Fruit fly (Drosophila melanogaster) whole organism, embryonic: ENCODE data around the gene PGRP-LE.
"Not testable (repeated sequence)": the region's sequence is repeated elsewhere in the genome, so short reads cannot be mapped to it uniquely, and the experiment has no call there.

Experiments
- BEAF-32 ChIP-seq: fragments of 200-800 bp; sonication (Bioruptor generic); optimal IDR thresholded peaks from 3 replicates; lab custom pipeline; 2017; ENCODE audit warnings: missing biosample characterization, missing genetic modification characterization, mild to moderate bottlenecking, moderate library complexity, missing genetic modification reagents
- Bgb ChIP-seq: fragments of 200-800 bp; sonication (Bioruptor generic); IDR thresholded peaks from 2 replicates; pipeline ENCODE4 v1.3.6; 2022; ENCODE audit warnings: missing biosample characterization, missing genetic modification characterization; ENCODE audit not compliant: partially characterized antibody
- CG1024 ChIP-seq: fragments of 200-800 bp; sonication (Bioruptor generic); IDR thresholded peaks from 2 replicates; pipeline ENCODE4 v1.3.6; 2022; ENCODE audit warnings: missing biosample characterization, missing genetic modification characterization
- CG11456 ChIP-seq: fragments of 200-800 bp; sonication (Bioruptor generic); IDR thresholded peaks from 3 replicates; pipeline ENCODE4 v1.3.6; 2022; ENCODE audit warnings: missing biosample characterization, missing genetic modification characterization
- CG13287 ChIP-seq: fragments of 200-800 bp; sonication (Bioruptor generic); IDR thresholded peaks from 2 replicates; pipeline ENCODE4 v1.3.6; 2022; ENCODE audit warnings: missing biosample characterization, missing genetic modification characterization; ENCODE audit not compliant: partially characterized antibody
- CG14860 ChIP-seq: fragments of 200-800 bp; sonication (Bioruptor generic); IDR thresholded peaks from 3 replicates; pipeline ENCODE4 v1.3.6; 2022; ENCODE audit warnings: missing biosample characterization, missing genetic modification characterization; ENCODE audit not compliant: partially characterized antibody
- CG2116 ChIP-seq: fragments of 200-800 bp; sonication (Bioruptor generic); optimal IDR thresholded peaks from 3 replicates; lab custom pipeline; 2018; ENCODE audit warnings: missing biosample characterization, mild to moderate bottlenecking, missing genetic modification characterization
- CG2129 ChIP-seq: fragments of 200-800 bp; sonication (Bioruptor generic); IDR thresholded peaks from 2 replicates; pipeline ENCODE4 v1.3.6; 2022; ENCODE audit warnings: missing biosample characterization, missing genetic modification characterization; ENCODE audit not compliant: partially characterized antibody
- CG30020 ChIP-seq: fragments of 200-800 bp; optimal IDR thresholded peaks from 2 replicates; lab custom pipeline; 2019; ENCODE audit warnings: missing biosample characterization, mild to moderate bottlenecking, missing genetic modification characterization, moderate library complexity
- CG32532 ChIP-seq: fragments of 200-800 bp; sonication (Bioruptor generic); IDR thresholded peaks from 2 replicates; pipeline ENCODE4 v1.3.6; 2022; ENCODE audit warnings: missing biosample characterization, missing genetic modification characterization
- CG34224 ChIP-seq: fragments of 200-800 bp; sonication (Bioruptor generic); IDR thresholded peaks from 3 replicates; pipeline ENCODE4 v1.3.6; 2022; ENCODE audit warnings: missing biosample characterization, missing genetic modification characterization; ENCODE audit not compliant: partially characterized antibody
- CG42726 ChIP-seq: fragments of 200-800 bp; sonication (Bioruptor generic); IDR thresholded peaks from 2 replicates; pipeline ENCODE4 v1.3.6; 2022; ENCODE audit warnings: missing biosample characterization, missing genetic modification characterization; ENCODE audit not compliant: partially characterized antibody
- CG6791 ChIP-seq: fragments of 200-800 bp; sonication (Bioruptor generic); IDR thresholded peaks from 3 replicates; pipeline ENCODE4 v1.3.6; 2022; ENCODE audit warnings: missing biosample characterization, missing genetic modification characterization; ENCODE audit not compliant: partially characterized antibody
- CG7357 ChIP-seq: fragments of 200-800 bp; sonication (Bioruptor generic); IDR thresholded peaks from 3 replicates; pipeline ENCODE4 v1.3.6; 2022; ENCODE audit warnings: missing biosample characterization, missing genetic modification characterization
- CG9932 ChIP-seq: fragments of 200-800 bp; sonication (Bioruptor generic); IDR thresholded peaks from 2 replicates; pipeline ENCODE4 v1.3.6; 2022; ENCODE audit warnings: missing biosample characterization, missing genetic modification characterization
- Dll ChIP-seq: fragments of 200-800 bp; sonication (Bioruptor generic); IDR thresholded peaks from 4 replicates; pipeline ENCODE4 v1.3.6; 2022; ENCODE audit warnings: missing biosample characterization, missing genetic modification characterization; ENCODE audit not compliant: partially characterized antibody
- Dref ChIP-seq: fragments of 200-800 bp; sonication (Bioruptor generic); IDR thresholded peaks from 2 replicates; pipeline ENCODE4 v1.3.6; 2022; ENCODE audit warnings: missing biosample characterization, missing genetic modification characterization
- Gug ChIP-seq: fragments of 200-800 bp; sonication (Bioruptor generic); IDR thresholded peaks from 4 replicates; pipeline ENCODE4 v1.3.6; 2022; ENCODE audit warnings: missing biosample characterization, missing genetic modification characterization
- Hr78 ChIP-seq, 2 experiments: fragments of 200-800 bp in 1 of 2; fragments of >200 bp in 1 of 2; sonication (Bioruptor generic) in 1 of 2; optimal IDR thresholded peaks; 2 replicates each; lab custom pipeline; 2017 to 2019; ENCODE audit warnings: missing biosample characterization in 2 of 2, missing genetic modification characterization in 2 of 2, mild to moderate bottlenecking in 1 of 2, moderate library complexity in 1 of 2
- MESR4 ChIP-seq: fragments of 200-800 bp; sonication (Bioruptor generic); optimal IDR thresholded peaks from 2 replicates; lab custom pipeline; 2018; ENCODE audit warnings: missing biosample characterization, mild to moderate bottlenecking, missing genetic modification characterization, moderate library complexity
- Med ChIP-seq: fragments of 200-800 bp; sonication (Bioruptor generic); peaks from one replicate; lab custom pipeline; 2016; ENCODE audit warnings: missing biosample characterization, missing genetic modification characterization, mild to moderate bottlenecking, inconsistent platforms, moderate library complexity
- Ptx1 ChIP-seq: fragments of 200-800 bp; sonication (Bioruptor generic); IDR thresholded peaks from 2 replicates; pipeline ENCODE4 v1.3.6; 2022; ENCODE audit warnings: missing biosample characterization, missing genetic modification characterization
- Rfx ChIP-seq: fragments of 200-800 bp; sonication (Bioruptor generic); IDR thresholded peaks from 2 replicates; pipeline ENCODE4 v1.3.6; 2022; ENCODE audit warnings: missing biosample characterization, missing genetic modification characterization
- Sin3A ChIP-seq: fragments of >200 bp; optimal IDR thresholded peaks from 2 replicates; lab custom pipeline; 2018
- bbx ChIP-seq: fragments of 200-800 bp; sonication (Bioruptor generic); IDR thresholded peaks from 2 replicates; pipeline ENCODE4 v1.3.6; 2022; ENCODE audit warnings: missing biosample characterization, missing genetic modification characterization; ENCODE audit not compliant: partially characterized antibody
- chinmo ChIP-seq: fragments of 200-800 bp; sonication (Bioruptor generic); IDR thresholded peaks from 4 replicates; pipeline ENCODE4 v1.3.6; 2022; ENCODE audit warnings: missing biosample characterization, missing genetic modification characterization; ENCODE audit not compliant: partially characterized antibody
- crp ChIP-seq, 2 experiments: fragments of 200-800 bp; sonication (Bioruptor generic); optimal IDR thresholded peaks; 2 replicates in 1 of 2; 3 replicates in 1 of 2; lab custom pipeline; 2017; ENCODE audit warnings: missing biosample characterization in 2 of 2, missing genetic modification characterization in 2 of 2, mild to moderate bottlenecking in 1 of 2, moderate library complexity in 1 of 2
- gfzf ChIP-seq: fragments of 200-800 bp; sonication (Bioruptor generic); optimal IDR thresholded peaks from 2 replicates; lab custom pipeline; 2016; ENCODE audit warnings: missing biosample characterization, mild to moderate bottlenecking, missing genetic modification characterization, moderate library complexity
- hb ChIP-seq: fragments of 200-800 bp; sonication (Bioruptor generic); IDR thresholded peaks from 3 replicates; pipeline ENCODE4 v1.3.6; 2022; ENCODE audit warnings: missing biosample characterization, missing genetic modification characterization; ENCODE audit not compliant: partially characterized antibody
- klu ChIP-seq: fragments of 200-800 bp; sonication (Bioruptor generic); IDR thresholded peaks from 2 replicates; pipeline ENCODE4 v1.3.6; 2022; ENCODE audit warnings: missing biosample characterization, missing genetic modification characterization
- knrl ChIP-seq: fragments of 200-800 bp; sonication (Bioruptor generic); IDR thresholded peaks from 3 replicates; pipeline ENCODE4 v1.3.6; 2022; ENCODE audit warnings: missing biosample characterization, missing genetic modification characterization; ENCODE audit not compliant: partially characterized antibody
- lola ChIP-seq, 3 experiments: fragments of >200 bp in 2 of 3; fragments of 200-800 bp in 1 of 3; sonication (Bioruptor generic) in 1 of 3; optimal IDR thresholded peaks; 2 replicates each; lab custom pipeline; 2017 to 2019; ENCODE audit warnings: missing biosample characterization in 3 of 3, missing genetic modification characterization in 3 of 3, mild to moderate bottlenecking in 1 of 3, moderate library complexity in 1 of 3
- mld ChIP-seq: fragments of 200-800 bp; sonication (Bioruptor generic); IDR thresholded peaks from 3 replicates; pipeline ENCODE4 v1.3.6; 2022; ENCODE audit warnings: missing biosample characterization, missing genetic modification characterization; ENCODE audit not compliant: partially characterized antibody
- nerfin-2 ChIP-seq: fragments of 200-800 bp; sonication (Bioruptor generic); IDR thresholded peaks from 2 replicates; pipeline ENCODE4 v1.3.6; 2022; ENCODE audit warnings: missing biosample characterization, missing genetic modification characterization; ENCODE audit not compliant: partially characterized antibody
- prd ChIP-seq, 3 experiments: fragments of >200 bp in 2 of 3; fragments of 200-800 bp in 1 of 3; sonication (Bioruptor generic) in 1 of 3; optimal IDR thresholded peaks in 2 of 3; IDR thresholded peaks in 1 of 3; 2 replicates in 2 of 3; 3 replicates in 1 of 3; pipeline versions ENCODE4 v1.3.6 to Lab custom; 2017 to 2022; ENCODE audit warnings: missing biosample characterization in 1 of 3, missing genetic modification characterization in 1 of 3
- pzg ChIP-seq: fragments of 200-800 bp; sonication (Bioruptor generic); optimal IDR thresholded peaks from 3 replicates; lab custom pipeline; 2018; ENCODE audit warnings: missing biosample characterization, mild to moderate bottlenecking, missing genetic modification characterization, moderate library complexity
- sens ChIP-seq: fragments of 200-800 bp; sonication (Bioruptor generic); peaks from one replicate; lab custom pipeline; 2016; ENCODE audit warnings: missing biosample characterization, missing genetic modification characterization
- slbo ChIP-seq: fragments of 200-800 bp; sonication (Bioruptor generic); IDR thresholded peaks from 2 replicates; pipeline ENCODE4 v1.3.6; 2022; ENCODE audit warnings: missing biosample characterization, missing genetic modification characterization
- ssp ChIP-seq: fragments of 200-800 bp; sonication (Bioruptor generic); IDR thresholded peaks from 2 replicates; pipeline ENCODE4 v1.3.6; 2022; ENCODE audit warnings: missing biosample characterization, missing genetic modification characterization
- tna ChIP-seq: fragments of 200-800 bp; sonication (Bioruptor generic); IDR thresholded peaks from 2 replicates; pipeline ENCODE4 v1.3.6; 2022; ENCODE audit warnings: missing biosample characterization, missing genetic modification characterization; ENCODE audit not compliant: partially characterized antibody
- unc-4 ChIP-seq: fragments of 200-800 bp; sonication (Bioruptor generic); IDR thresholded peaks from 2 replicates; pipeline ENCODE4 v1.3.6; 2022; ENCODE audit warnings: missing biosample characterization, missing genetic modification characterization; ENCODE audit not compliant: partially characterized antibody
- vnd ChIP-seq: fragments of 200-800 bp; sonication (Bioruptor generic); IDR thresholded peaks from 3 replicates; pipeline ENCODE4 v1.3.6; 2022; ENCODE audit warnings: missing biosample characterization, missing genetic modification characterization; ENCODE audit not compliant: partially characterized antibody

Gene PGRP-LE

dm6 chrX:15799085-15799557 is 4.6 kb downstream of the PGRP-LE start, which contains the start of the genes sordd2 and CG15602 (continued):
- TF ChIP-seq CG42726 (peak; percentile 80; the same call in 1 of the 2 replicates), Dll (GFP tag; lab: Robert Waterston, UW) (peak; percentile 80), unc-4 (GFP tag; lab: Robert Waterston, UW) (peak; percentile 84), ssp (GFP tag; lab: Robert Waterston, UW) (peak; percentile 95), Hr78 (GFP tag; optimal IDR thresholded peaks at IDR 0.05; lab: Kevin White, UChicago) (peak in 1 of 2 experiments; percentile 66), CG32532 (peak; percentile 17; the same call in 1 of the 2 replicates), tna (GFP tag; lab: Robert Waterston, UW) (peak; percentile 62), prd (GFP tag; IDR thresholded peaks at IDR 0.05; lab: Robert Waterston, UW) (peak; percentile 31; the same call in 1 of the 3 replicates), CG34224 (GFP tag; lab: Robert Waterston, UW) (peak; percentile 60; the same call in 2 of the 3 replicates), nerfin-2 (GFP tag; lab: Robert Waterston, UW) (peak; percentile 40; the same call in 1 of the 2 replicates), Bgb (peak; percentile 94), hb (peak; percentile 76), Gug (GFP tag; lab: Robert Waterston, UW) (peak; percentile 21; the same call in 1 of the 4 replicates), Ptx1 (GFP tag; lab: Robert Waterston, UW) (0 out of 2 replicates have a peak, but pooled peaks have one; percentile 11), klu (GFP tag; lab: Robert Waterston, UW) (peak; percentile 18; the same call in 1 of the 2 replicates), knrl (peak; percentile 81), Dref (GFP tag; lab: Robert Waterston, UW) (peak; percentile 71), mld (GFP tag; lab: Robert Waterston, UW) (0 out of 3 replicates have a peak, but pooled peaks have one; percentile 20), vnd (GFP tag; lab: Robert Waterston, UW) (peak; percentile 68), CG13287 (GFP tag; lab: Robert Waterston, UW) (peak; percentile 33)
- TF ChIP-seq prd (optimal IDR thresholded peaks at IDR 0.05; lab: Kevin White, UChicago), result not testable (repeated sequence)

- TF ChIP-seq Sin3A (lab: Kevin White, UChicago) (peak; percentile 15), Dll (GFP tag; lab: Robert Waterston, UW) (peak; percentile 87), CG2129 (GFP tag; lab: Robert Waterston, UW) (peak; percentile 81), Hr78 (GFP tag; optimal IDR thresholded peaks at IDR 0.05; lab: Kevin White, UChicago) (peak in 1 of 2 experiments; percentile 58), CG30020 (tag; lab: Kevin White, UChicago) (peak; percentile 86), CG42726 (peak; percentile 87), unc-4 (GFP tag; lab: Robert Waterston, UW) (peak; percentile 85), Rfx (GFP tag; lab: Robert Waterston, UW) (0 out of 2 replicates have a peak, but pooled peaks have one; percentile 27), Med (GFP tag; lab: Kevin White, UChicago) (peak; percentile 3), gfzf (GFP tag; lab: Kevin White, UChicago) (peak; percentile 2), CG7357 (peak; percentile 96), chinmo (GFP tag; lab: Robert Waterston, UW) (peak; percentile 86; the same call in 1 of the 4 replicates), MESR4 (GFP tag; lab: Kevin White, UChicago) (peak; percentile 8), crp (GFP tag; optimal IDR thresholded peaks at IDR 0.05; lab: Kevin White, UChicago) (peak in 1 of 2 experiments; percentile 27), slbo (peak; percentile 39; the same call in 1 of the 2 replicates), BEAF-32 (GFP tag; lab: Kevin White, UChicago) (peak; percentile 81), CG13287 (GFP tag; lab: Robert Waterston, UW) (peak; percentile 89), ssp (GFP tag; lab: Robert Waterston, UW) (peak; percentile 98), CG9932 (GFP tag; lab: Robert Waterston, UW) (peak; percentile 35; the same call in 1 of the 2 replicates), pzg (GFP tag; lab: Kevin White, UChicago) (peak; percentile 31), CG34224 (GFP tag; lab: Robert Waterston, UW) (peak; percentile 85), Bgb (peak; percentile 91), lola (GFP tag; optimal IDR thresholded peaks at IDR 0.05; lab: Kevin White, UChicago) (peak in 1 of 3 experiments; percentile 77), mld (GFP tag; lab: Robert Waterston, UW) (peak; percentile 82), CG6791 (GFP tag; lab: Robert Waterston, UW) (peak; percentile 97), CG14860 (GFP tag; lab: Robert Waterston, UW) (peak; percentile 89), sens (GFP tag; lab: Kevin White, UChicago) (peak; percentile 31), bbx (peak; percentile 85), CG11456 (GFP tag; lab: Robert Waterston, UW) (peak; percentile 51; the same call in 1 of the 3 replicates), CG2116 (peak; percentile 63), CG1024 (GFP tag; lab: Robert Waterston, UW) (peak; percentile 78)
Measured at dm6 chrX:15795951-15796443, 7.7 kb downstream of the PGRP-LE start, which contains the start of gene sordd1. TSS of gene sordd1 (minus strand) at chrX:15796028.
